Fruit fly (Drosophila melanogaster) whole organism, wandering third instar larva: Measurements from ENCODE around the gene ppk11.

Source experiments
- OdsH ChIP-seq: fragments of 200-800 bp; sonication (Bioruptor generic); optimal IDR thresholded peaks from 2 replicates; lab custom pipeline; 2016; ENCODE audit warnings: missing biosample characterization, mild to moderate bottlenecking, missing genetic modification characterization
- br ChIP-seq: fragments of 200-800 bp; sonication (Bioruptor generic); optimal IDR thresholded peaks from 2 replicates; lab custom pipeline; 2016; ENCODE audit warnings: missing biosample characterization, missing genetic modification characterization
- brk ChIP-seq: fragments of 200-800 bp; sonication (Bioruptor generic); optimal IDR thresholded peaks from 2 replicates; lab custom pipeline; 2016; ENCODE audit warnings: missing biosample characterization, mild to moderate bottlenecking, missing genetic modification characterization
- foxo ChIP-seq, 2 experiments: fragments of 200-800 bp; sonication (Bioruptor generic); optimal IDR thresholded peaks; 2 replicates in 1 of 2; 3 replicates in 1 of 2; lab custom pipeline; 2016 to 2017; ENCODE audit warnings: missing biosample characterization in 2 of 2, missing genetic modification characterization in 2 of 2
- fru ChIP-seq: fragments of 200-800 bp; sonication (Bioruptor generic); optimal IDR thresholded peaks from 3 replicates; lab custom pipeline; 2016; ENCODE audit warnings: missing biosample characterization, mild to moderate bottlenecking, missing genetic modification characterization
- h ChIP-seq: fragments of 200-800 bp; sonication (Bioruptor generic); optimal IDR thresholded peaks from 3 replicates; lab custom pipeline; 2016; ENCODE audit warnings: missing biosample characterization, mild to moderate bottlenecking, missing genetic modification characterization
- pan ChIP-seq: fragments of >200 bp; optimal IDR thresholded peaks from 2 replicates; lab custom pipeline; 2017
- psq ChIP-seq: fragments of 200-800 bp; sonication (Bioruptor generic); optimal IDR thresholded peaks from 3 replicates; lab custom pipeline; 2017; ENCODE audit warnings: missing biosample characterization, mild to moderate bottlenecking, missing genetic modification characterization, moderate library complexity

DNA sequence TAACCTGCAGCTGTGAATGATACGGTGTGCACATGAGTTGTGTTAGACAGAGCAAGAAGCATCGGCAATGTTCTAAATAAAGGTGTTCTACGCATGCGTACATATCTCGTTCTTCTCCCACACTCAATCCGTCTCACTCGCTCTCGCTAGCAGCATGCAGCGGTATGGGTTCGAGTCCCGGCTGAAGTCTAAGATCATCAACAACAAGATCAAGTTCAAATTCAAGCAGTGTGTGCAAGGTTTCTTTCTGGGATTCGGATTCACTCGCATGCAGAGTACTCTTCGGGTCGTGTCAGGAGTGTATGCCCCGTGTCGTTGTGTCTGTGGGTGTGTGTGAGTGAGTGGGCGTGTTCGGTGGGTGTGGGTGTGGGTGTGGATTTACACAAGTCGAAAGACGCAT is 43.6 kb downstream of the ppk11 start:
- TF ChIP-seq brk (GFP tag; lab: Kevin White, UChicago): no peak
- no peak for TF ChIP-seq foxo (GFP tag; optimal IDR thresholded peaks at IDR 0.05; lab: Kevin White, UChicago)
- TF ChIP-seq OdsH (GFP tag; lab: Kevin White, UChicago): no peak
- TF ChIP-seq pan: no peak
- no peak for TF ChIP-seq br (GFP tag; lab: Kevin White, UChicago)
- no peak for TF ChIP-seq fru (GFP tag; lab: Kevin White, UChicago)
- no peak for TF ChIP-seq psq (GFP tag; lab: Kevin White, UChicago)
- no peak for TF ChIP-seq h (GFP tag; lab: Kevin White, UChicago)
